Fruit fly (Drosophila melanogaster) Kc167 (cell line): Measurements from ENCODE around the gene CG3857.

Experiments used
- Myc ChIP-seq: fragments of >200 bp; optimal IDR thresholded peaks from 2 replicates; lab custom pipeline; 2017; ENCODE audit warnings: missing external identifiers
- Sin3A ChIP-seq: fragments of >200 bp; optimal IDR thresholded peaks from 2 replicates; lab custom pipeline; 2018; ENCODE audit warnings: missing external identifiers
- h ChIP-seq: fragments of >200 bp; optimal IDR thresholded peaks from 3 replicates; lab custom pipeline; 2018; ENCODE audit warnings: missing external identifiers
- insv ChIP-seq: fragments of >200 bp; optimal IDR thresholded peaks from 3 replicates; lab custom pipeline; 2018; ENCODE audit warnings: missing external identifiers
- psq ChIP-seq: fragments of >200 bp; optimal IDR thresholded peaks from 2 replicates; lab custom pipeline; 2017; ENCODE audit warnings: missing external identifiers
- ttk ChIP-seq: sonication (Bioruptor generic); optimal IDR thresholded peaks from 2 replicates; lab custom pipeline; 2017; ENCODE audit warnings: missing external identifiers

Gene CG3857

dm6 chrX:1940020-1940419 lies at the start of gene CG3857, which contains the start of gene CG3587:
Gene CG3857, minus strand, starts transcription at chrX:1940040.
Gene CG3587, plus strand, starts transcription at chrX:1940307.
- TF ChIP-seq Myc (lab: Kevin White, UChicago) (no peak), h (lab: Kevin White, UChicago) (no peak), psq (lab: Kevin White, UChicago) (no peak), ttk (no peak), Sin3A (lab: Kevin White, UChicago) (no peak), insv (lab: Kevin White, UChicago) (no peak)

dm6 chrX:1988673-1989072 lies 48.8 kb upstream of the CG3857 start:
- no peak for TF ChIP-seq psq (lab: Kevin White, UChicago)
- TF ChIP-seq Sin3A (lab: Kevin White, UChicago), result no peak
- TF ChIP-seq Myc (lab: Kevin White, UChicago), result no peak
- TF ChIP-seq h (lab: Kevin White, UChicago), result no peak
- TF ChIP-seq insv (lab: Kevin White, UChicago), result no peak
- no peak for TF ChIP-seq ttk

DNA sequence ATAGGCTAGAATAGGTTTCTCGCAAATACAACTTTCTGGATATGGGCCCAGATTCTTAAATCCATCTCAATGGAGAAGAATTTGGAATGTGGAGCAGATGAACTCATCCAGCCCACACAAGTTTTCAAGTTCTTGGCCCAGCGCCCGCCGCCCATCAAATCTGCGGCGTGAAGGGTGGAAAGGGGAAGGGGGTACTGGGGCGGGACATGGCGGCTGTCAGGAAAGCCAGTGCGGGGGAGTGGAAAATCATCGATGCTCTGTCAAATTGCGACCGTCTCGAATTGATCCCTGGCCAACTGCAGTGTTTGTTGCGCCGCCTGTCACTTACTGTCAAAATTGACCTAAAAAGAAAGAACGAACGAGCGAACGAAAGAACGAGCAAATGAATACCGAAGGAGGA lies 45.7 kb upstream of the CG3857 start:
- TF ChIP-seq Myc (lab: Kevin White, UChicago) (no peak), ttk (no peak), insv (lab: Kevin White, UChicago) (no peak), psq (lab: Kevin White, UChicago) (no peak), h (lab: Kevin White, UChicago) (no peak), Sin3A (lab: Kevin White, UChicago) (no peak)

- TF ChIP-seq ttk, result no peak
- no peak for TF ChIP-seq Sin3A (lab: Kevin White, UChicago)
- no peak for TF ChIP-seq Myc (lab: Kevin White, UChicago)
- TF ChIP-seq psq (lab: Kevin White, UChicago), result no peak
- TF ChIP-seq insv (lab: Kevin White, UChicago), result no peak
- no peak for TF ChIP-seq h (lab: Kevin White, UChicago)
These were observed 44.5 kb upstream of the CG3857 start for dm6 chrX:1984175-1984973.

DNA sequence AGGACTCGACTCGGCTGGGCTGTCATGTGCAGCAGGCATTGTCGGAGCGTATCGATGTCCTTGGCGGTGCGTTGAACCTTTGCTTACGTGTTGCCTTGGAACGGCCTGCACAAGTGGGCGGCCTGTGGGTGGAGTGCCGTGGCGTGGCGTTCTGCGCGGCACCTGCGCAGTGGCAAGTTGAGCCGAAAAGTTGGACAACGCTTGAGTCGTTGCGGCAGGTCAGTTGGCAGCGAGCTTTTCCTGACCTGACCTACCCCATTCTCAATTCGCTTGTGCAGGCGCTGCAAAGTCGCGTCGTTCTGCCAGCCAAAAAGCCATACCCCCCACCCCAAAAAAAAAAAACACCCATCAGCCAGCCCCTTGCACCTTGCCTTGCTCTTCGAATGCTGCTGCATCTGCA lies 41.9 kb upstream of the CG3857 start:
- TF ChIP-seq insv (lab: Kevin White, UChicago) (no peak), h (lab: Kevin White, UChicago) (no peak), Myc (lab: Kevin White, UChicago) (no peak), psq (lab: Kevin White, UChicago) (no peak), Sin3A (lab: Kevin White, UChicago) (no peak), ttk (no peak)

dm6 chrX:1979673-1980072 lies 39.8 kb upstream of the CG3857 start:
- no peak for TF ChIP-seq insv (lab: Kevin White, UChicago)
- no peak for TF ChIP-seq ttk
- no peak for TF ChIP-seq Sin3A (lab: Kevin White, UChicago)
- TF ChIP-seq Myc (lab: Kevin White, UChicago), result no peak
- TF ChIP-seq h (lab: Kevin White, UChicago), result no peak
- TF ChIP-seq psq (lab: Kevin White, UChicago), result no peak

DNA sequence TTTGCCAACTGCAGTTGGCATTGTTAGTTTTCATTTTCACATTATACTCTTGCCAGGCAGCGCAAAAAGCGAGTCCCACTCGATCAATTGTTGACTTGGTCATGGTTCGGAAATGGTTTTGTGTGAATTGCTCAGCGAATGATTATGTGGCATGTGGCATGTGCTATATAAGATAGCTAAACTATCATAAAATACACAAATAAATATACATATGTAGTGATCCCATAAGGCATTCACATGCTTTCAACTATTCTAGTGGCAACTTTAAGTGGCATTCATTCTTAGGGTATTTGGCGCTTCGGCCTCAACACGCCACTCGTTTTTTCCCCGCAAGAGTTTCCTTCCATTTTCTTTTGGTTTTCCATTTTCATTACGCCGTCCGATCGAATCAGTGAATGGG lies 39.2 kb upstream of the CG3857 start:
- TF ChIP-seq ttk, result no peak
- TF ChIP-seq Sin3A (lab: Kevin White, UChicago), result no peak
- no peak for TF ChIP-seq h (lab: Kevin White, UChicago)
- TF ChIP-seq psq (lab: Kevin White, UChicago), result no peak
- TF ChIP-seq insv (lab: Kevin White, UChicago), result no peak
- TF ChIP-seq Myc (lab: Kevin White, UChicago), result no peak

dm6 chrX:1975879-1976601 lies 36.2 kb upstream of the CG3857 start:
- TF ChIP-seq psq (lab: Kevin White, UChicago) (no peak), Myc (lab: Kevin White, UChicago) (no peak), ttk (no peak), insv (lab: Kevin White, UChicago) (no peak), h (lab: Kevin White, UChicago) (no peak), Sin3A (lab: Kevin White, UChicago) (no peak)

- no peak for TF ChIP-seq insv (lab: Kevin White, UChicago)
- TF ChIP-seq Sin3A (lab: Kevin White, UChicago), result no peak
These were observed 32.3 kb upstream of the CG3857 start for dm6 chrX:1972150-1972549.

- no peak for TF ChIP-seq Sin3A (lab: Kevin White, UChicago)
- no peak for TF ChIP-seq insv (lab: Kevin White, UChicago)
- no peak for TF ChIP-seq ttk
These were observed 30.9 kb upstream of the CG3857 start for dm6 chrX:1970575-1971325.

- TF ChIP-seq psq (lab: Kevin White, UChicago), result no peak
- TF ChIP-seq Myc (lab: Kevin White, UChicago), result no peak
- no peak for TF ChIP-seq insv (lab: Kevin White, UChicago)
- no peak for TF ChIP-seq Sin3A (lab: Kevin White, UChicago)
- no peak for TF ChIP-seq ttk
- no peak for TF ChIP-seq h (lab: Kevin White, UChicago)
These were observed 30.1 kb upstream of the CG3857 start for dm6 chrX:1969775-1970574.
